Worm (Caenorhabditis elegans) whole organism, L4 larva: ENCODE results near the gene dsb-2.

ENCODE experiments used
- D1046.2 ChIP-seq: fragments of 200-800 bp; sonication (Bioruptor generic); IDR thresholded peaks from 2 replicates; pipeline ENCODE4 v1.3.6; 2022; ENCODE audit warnings: missing genetic modification characterization, missing compliant biosample characterization
- F26F4.8 ChIP-seq: fragments of 200-800 bp; sonication (Bioruptor generic); conservative IDR thresholded peaks from 2 replicates; pipeline ENCODE4 v1.3.6; 2022; ENCODE audit warnings: missing genetic modification characterization, missing compliant biosample characterization
- F44E2.7 ChIP-seq: fragments of 200-800 bp; sonication (Bioruptor generic); IDR thresholded peaks from 2 replicates; pipeline ENCODE4 v2.1.2; 2022; ENCODE audit warnings: missing genetic modification characterization, missing compliant biosample characterization
- Y105C5A.15 ChIP-seq: fragments of 200-800 bp; sonication (Bioruptor generic); IDR thresholded peaks from 2 replicates; pipeline ENCODE4 v1.3.6; 2022; ENCODE audit warnings: missing genetic modification characterization, missing compliant biosample characterization
- Y5F2A.4 ChIP-seq: fragments of 200-800 bp; sonication (Bioruptor generic); optimal IDR thresholded peaks from 2 replicates; lab custom pipeline; 2018; ENCODE audit warnings: mild to moderate bottlenecking, missing genetic modification characterization, missing compliant biosample characterization
- aha-1 ChIP-seq: fragments of 150-350 bp; peaks from one replicate; lab custom pipeline; 2014; ENCODE audit warnings: missing biosample characterization, missing genetic modification characterization
- ama-1 ChIP-seq: fragments of 150-350 bp; optimal IDR thresholded peaks from 2 replicates; lab custom pipeline; 2014; ENCODE audit warnings: inconsistent platforms, mixed read lengths
- arid-1 ChIP-seq: fragments of 200-800 bp; sonication (Bioruptor generic); conservative IDR thresholded peaks from 2 replicates; pipeline ENCODE4 v1.3.6; 2022; ENCODE audit warnings: missing genetic modification reagents, missing genetic modification characterization, missing compliant biosample characterization
- attf-4 ChIP-seq: sonication (generic microtip); optimal IDR thresholded peaks from 3 replicates; lab custom pipeline; 2017; ENCODE audit warnings: missing biosample characterization, missing genetic modification characterization
- ceh-28 ChIP-seq: fragments of 150-350 bp; optimal IDR thresholded peaks from 2 replicates; lab custom pipeline; 2014; ENCODE audit warnings: missing biosample characterization, missing genetic modification reagents, missing genetic modification characterization
- ceh-44 ChIP-seq: fragments of 200-800 bp; sonication (Bioruptor generic); IDR thresholded peaks from 2 replicates; pipeline ENCODE4 v1.3.6; 2022; ENCODE audit warnings: missing genetic modification reagents, missing genetic modification characterization, missing compliant biosample characterization
- ceh-62 ChIP-seq: sonication (generic microtip); optimal IDR thresholded peaks from 2 replicates; lab custom pipeline; 2017; ENCODE audit warnings: missing biosample characterization, missing genetic modification characterization
- ces-1 ChIP-seq: fragments of 150-350 bp; sonication (generic microtip); optimal IDR thresholded peaks from 4 replicates; lab custom pipeline; 2014; ENCODE audit warnings: missing biosample characterization, missing genetic modification reagents, missing genetic modification characterization
- daf-16 ChIP-seq, 3 experiments: sonication (generic microtip); optimal IDR thresholded peaks; 2 replicates each; lab custom pipeline; 2016 to 2017; ENCODE audit warnings: missing genetic modification characterization in 3 of 3, missing genetic modification reagents in 3 of 3, mild to moderate bottlenecking in 2 of 3, missing compliant biosample characterization in 2 of 3, missing biosample characterization in 1 of 3, moderate library complexity in 1 of 3
- daf-8 ChIP-seq: fragments of 200-800 bp; sonication (Bioruptor generic); IDR thresholded peaks from 2 replicates; pipeline ENCODE4 v1.3.6; 2022; ENCODE audit warnings: missing genetic modification characterization, missing compliant biosample characterization
- dmd-6 ChIP-seq: fragments of 200-800 bp; sonication (Bioruptor generic); IDR thresholded peaks from 2 replicates; pipeline ENCODE4 v1.3.6; 2022; ENCODE audit warnings: missing genetic modification reagents, missing genetic modification characterization, missing compliant biosample characterization
- dpl-1 ChIP-seq: fragments of 150-350 bp; optimal IDR thresholded peaks from 2 replicates; lab custom pipeline; 2014; ENCODE audit warnings: missing biosample characterization, missing genetic modification reagents, missing genetic modification characterization
- duxl-1 ChIP-seq: sonication (generic microtip); optimal IDR thresholded peaks from 2 replicates; lab custom pipeline; 2016; ENCODE audit warnings: mild to moderate bottlenecking, missing genetic modification characterization, moderate library complexity, missing compliant biosample characterization; ENCODE audit not compliant: poor library complexity
- dve-1 ChIP-seq: sonication (generic microtip); optimal IDR thresholded peaks from 2 replicates; lab custom pipeline; 2017; ENCODE audit warnings: antibody characterized with exemption, mild to moderate bottlenecking, missing genetic modification characterization, missing compliant biosample characterization; ENCODE audit not compliant: insufficient read depth
- egl-43 ChIP-seq: fragments of 200-800 bp; sonication (Bioruptor generic); IDR thresholded peaks from 2 replicates; pipeline ENCODE4 v1.3.6; 2022; ENCODE audit warnings: missing genetic modification reagents, missing genetic modification characterization, missing compliant biosample characterization
- fkh-10 ChIP-seq: fragments of 150-350 bp; optimal IDR thresholded peaks from 2 replicates; lab custom pipeline; 2014; ENCODE audit warnings: missing biosample characterization, missing genetic modification reagents, missing genetic modification characterization
- hif-1 ChIP-seq, 2 experiments: sonication (generic microtip); optimal IDR thresholded peaks; 2 replicates each; lab custom pipeline; 2016 to 2017; ENCODE audit warnings: missing compliant biosample characterization in 2 of 2, missing genetic modification characterization in 2 of 2, missing genetic modification reagents in 2 of 2, missing genotype in 2 of 2, mild to moderate bottlenecking in 1 of 2
- hlh-30 ChIP-seq: sonication (generic microtip); optimal IDR thresholded peaks from 2 replicates; lab custom pipeline; 2017; ENCODE audit warnings: antibody characterized with exemption, mild to moderate bottlenecking, missing genetic modification characterization, missing compliant biosample characterization; ENCODE audit not compliant: insufficient read depth
- hmg-1.1 ChIP-seq: fragments of 200-800 bp; sonication (Bioruptor generic); IDR thresholded peaks from 2 replicates; pipeline ENCODE4 v1.3.6; 2022; ENCODE audit warnings: missing genetic modification reagents, missing genetic modification characterization, missing compliant biosample characterization
- lin-15B ChIP-seq: fragments of 150-350 bp; sonication (generic microtip); optimal IDR thresholded peaks from 3 replicates; lab custom pipeline; 2014; ENCODE audit warnings: missing biosample characterization, missing genetic modification characterization
- lin-38 ChIP-seq: fragments of 200-800 bp; sonication (Bioruptor generic); IDR thresholded peaks from 2 replicates; pipeline ENCODE4 v1.3.6; 2022; ENCODE audit warnings: missing genetic modification reagents, missing genetic modification characterization, missing compliant biosample characterization
- lin-39 ChIP-seq: fragments of 150-350 bp; optimal IDR thresholded peaks from 2 replicates; lab custom pipeline; 2014; ENCODE audit warnings: missing biosample characterization, missing genetic modification reagents, missing genetic modification characterization
- lir-3 ChIP-seq: sonication (generic microtip); optimal IDR thresholded peaks from 2 replicates; lab custom pipeline; 2016; ENCODE audit warnings: mild to moderate bottlenecking, missing genetic modification characterization, missing compliant biosample characterization
- lsy-2 ChIP-seq, 2 experiments: fragments of 150-350 bp in 1 of 2; sonication (generic microtip) in 1 of 2; optimal IDR thresholded peaks; 2 replicates each; lab custom pipeline; 2014 to 2017; ENCODE audit warnings: missing biosample characterization in 2 of 2, missing genetic modification characterization in 2 of 2
- mdl-1 ChIP-seq, 2 experiments: fragments of 150-350 bp in 1 of 2; sonication (generic microtip) in 1 of 2; optimal IDR thresholded peaks; 2 replicates each; lab custom pipeline; 2014 to 2017; ENCODE audit warnings: missing biosample characterization in 2 of 2, missing genetic modification characterization in 2 of 2
- mdt-29 ChIP-seq: fragments of 200-800 bp; sonication (Bioruptor generic); IDR thresholded peaks from 2 replicates; pipeline ENCODE4 v1.3.6; 2022; ENCODE audit warnings: missing genetic modification reagents, missing genetic modification characterization, missing compliant biosample characterization
- mep-1 ChIP-seq: fragments of 150-350 bp; sonication (generic microtip); optimal IDR thresholded peaks from 3 replicates; lab custom pipeline; 2014; ENCODE audit warnings: missing biosample characterization, missing genetic modification characterization
- mxl-3 ChIP-seq: fragments of 200-800 bp; sonication (Bioruptor generic); optimal IDR thresholded peaks from 2 replicates; lab custom pipeline; 2018; ENCODE audit warnings: mild to moderate bottlenecking, missing genetic modification characterization, missing compliant biosample characterization
- nhr-10 ChIP-seq: fragments of 150-350 bp; optimal IDR thresholded peaks from 2 replicates; lab custom pipeline; 2014; ENCODE audit warnings: missing biosample characterization, missing genetic modification characterization
- nhr-111 ChIP-seq: fragments of 200-800 bp; sonication (Bioruptor generic); optimal IDR thresholded peaks from 2 replicates; lab custom pipeline; 2018; ENCODE audit warnings: mild to moderate bottlenecking, missing genetic modification characterization, missing compliant biosample characterization
- nhr-28 ChIP-seq: fragments of 150-350 bp; optimal IDR thresholded peaks from 2 replicates; lab custom pipeline; 2014; ENCODE audit warnings: missing biosample characterization, missing genetic modification characterization
- nhr-6 ChIP-seq: fragments of 150-350 bp; optimal IDR thresholded peaks from 2 replicates; lab custom pipeline; 2014; ENCODE audit warnings: missing biosample characterization, missing genetic modification characterization
- nhr-76 ChIP-seq: fragments of 150-350 bp; optimal IDR thresholded peaks from 2 replicates; lab custom pipeline; 2014; ENCODE audit warnings: missing biosample characterization, missing genetic modification characterization
- nhr-77 ChIP-seq: fragments of 150-350 bp; optimal IDR thresholded peaks from 2 replicates; lab custom pipeline; 2014; ENCODE audit warnings: missing biosample characterization, missing genetic modification characterization
- php-3 ChIP-seq: fragments of 200-800 bp; sonication (Bioruptor generic); IDR thresholded peaks from 2 replicates; pipeline ENCODE4 v1.3.6; 2022; ENCODE audit warnings: missing genetic modification reagents, missing genetic modification characterization, missing compliant biosample characterization
- saeg-2 ChIP-seq: fragments of 200-800 bp; sonication (Bioruptor generic); IDR thresholded peaks from 2 replicates; pipeline ENCODE4 v1.3.6; 2022; ENCODE audit warnings: missing genetic modification reagents, missing genetic modification characterization, missing compliant biosample characterization
- sdz-12 ChIP-seq: fragments of 200-800 bp; sonication (Bioruptor generic); optimal IDR thresholded peaks from 2 replicates; lab custom pipeline; 2018; ENCODE audit warnings: mild to moderate bottlenecking, missing genetic modification characterization, missing compliant biosample characterization
- set-16 ChIP-seq: fragments of 200-800 bp; sonication (Bioruptor generic); IDR thresholded peaks from 2 replicates; pipeline ENCODE4 v1.3.6; 2022; ENCODE audit warnings: missing genetic modification reagents, missing genetic modification characterization, missing compliant biosample characterization
- snpc-4 ChIP-seq: fragments of 150-350 bp; optimal IDR thresholded peaks from 2 replicates; lab custom pipeline; 2014; ENCODE audit warnings: missing biosample characterization, missing genetic modification characterization
- unc-130 ChIP-seq: sonication (generic microtip); optimal IDR thresholded peaks from 2 replicates; lab custom pipeline; 2016; ENCODE audit warnings: missing genetic modification reagents, missing genetic modification characterization, missing compliant biosample characterization
- unc-62 ChIP-seq, 3 experiments: fragments of 150-350 bp in 1 of 3; sonication (generic microtip); optimal IDR thresholded peaks in 2 of 3; peaks in 1 of 3; 1 replicate in 1 of 3; 2 replicates in 2 of 3; lab custom pipeline; 2014 to 2017; ENCODE audit warnings: missing biosample characterization in 3 of 3, missing genetic modification characterization in 3 of 3, missing genetic modification reagents in 3 of 3, missing genotype in 1 of 3
- vab-7 ChIP-seq: fragments of 200-800 bp; sonication (Bioruptor generic); IDR thresholded peaks from 2 replicates; pipeline ENCODE4 v1.3.6; 2022; ENCODE audit warnings: missing genetic modification reagents, missing genetic modification characterization, missing compliant biosample characterization
- zag-1 ChIP-seq: fragments of 150-350 bp; optimal IDR thresholded peaks from 2 replicates; lab custom pipeline; 2014; ENCODE audit warnings: missing biosample characterization, missing genetic modification characterization
- zip-11 ChIP-seq: fragments of 200-800 bp; sonication (Bioruptor generic); IDR thresholded peaks from 2 replicates; pipeline ENCODE4 v1.3.6; 2022; ENCODE audit warnings: missing genetic modification characterization, missing compliant biosample characterization
- zip-2 ChIP-seq: fragments of 150-350 bp; optimal IDR thresholded peaks from 2 replicates; lab custom pipeline; 2014; ENCODE audit warnings: missing biosample characterization, missing genetic modification characterization

dsb-2 gene

DNA sequence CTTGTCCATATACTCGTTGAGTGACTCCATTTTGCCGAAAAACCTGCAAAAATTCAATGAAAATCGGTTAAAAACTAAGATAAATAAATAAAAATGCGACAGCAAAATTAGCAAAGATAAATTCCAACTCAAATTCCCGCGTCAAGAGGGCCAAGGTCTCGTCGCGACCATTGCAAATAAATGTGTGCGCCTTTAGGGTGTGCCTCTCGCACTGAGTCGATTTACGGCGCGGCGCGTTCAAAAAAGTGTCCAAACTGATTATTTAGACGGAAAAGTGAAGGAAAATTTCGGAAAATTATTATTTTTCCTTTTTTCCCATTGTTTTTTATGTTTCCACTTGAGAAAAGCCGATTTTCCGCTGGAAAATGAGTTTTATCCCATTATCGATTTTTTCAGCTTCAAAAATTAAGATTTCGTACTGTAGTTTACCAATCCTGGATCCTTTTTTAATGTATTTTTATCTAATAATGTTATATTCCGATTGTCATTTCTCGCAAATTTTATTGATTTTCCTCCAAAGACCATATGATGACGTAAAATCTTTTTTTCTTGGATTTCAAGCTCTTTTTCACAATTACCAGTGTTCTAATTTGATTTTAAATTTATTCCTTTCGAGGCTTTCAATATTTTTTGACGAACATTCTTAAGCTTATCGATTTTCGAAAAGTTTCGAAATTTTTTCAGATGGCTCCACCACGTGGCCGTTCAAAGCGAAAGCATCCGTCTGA, 20.7 kb upstream of the dsb-2 start, which contains the start of the genes kbp-3 and nurf-1 (continued):
- TF ChIP-seq arid-1 (GFP tag; lab: Robert Waterston, UW), result no peak
- TF ChIP-seq nhr-10 (tag; lab: Kevin White, UChicago), result no peak
- TF ChIP-seq D1046.2 (GFP tag; lab: Robert Waterston, UW), result no peak
- peak in 1 of 2 experiments; percentile 32 for TF ChIP-seq mdl-1 (tag; optimal IDR thresholded peaks at IDR 0.05; lab: Kevin White, UChicago)
- peak; percentile 72 for TF ChIP-seq nhr-6 (tag; lab: Kevin White, UChicago)
- TF ChIP-seq egl-43 (GFP tag; lab: Robert Waterston, UW), result no peak
- no peak for TF ChIP-seq nhr-111 (GFP tag; lab: Kevin White, UChicago)
- no peak for TF ChIP-seq sdz-12 (GFP tag; lab: Kevin White, UChicago)
- TF ChIP-seq set-16 (GFP tag; lab: Robert Waterston, UW), result no peak
- TF ChIP-seq duxl-1 (tag; lab: Kevin White, UChicago), result no peak
- TF ChIP-seq ama-1 (lab: Kevin White, UChicago), result no peak
- TF ChIP-seq lin-15B (tag; lab: Kevin White, UChicago), result no peak
- no peak for TF ChIP-seq F26F4.8 (GFP tag; lab: Robert Waterston, UW)
- TF ChIP-seq ceh-62, result no peak
- TF ChIP-seq daf-8 (GFP tag; lab: Robert Waterston, UW), result no peak
- TF ChIP-seq lsy-2 (tag; optimal IDR thresholded peaks at IDR 0.05; lab: Kevin White, UChicago), result peak in 1 of 2 experiments; percentile 76
- no peak for TF ChIP-seq lir-3 (tag; lab: Kevin White, UChicago)
- TF ChIP-seq nhr-77 (tag; lab: Kevin White, UChicago), result peak; percentile 45
- no peak for TF ChIP-seq F44E2.7 (GFP tag; lab: Robert Waterston, UW)
- TF ChIP-seq unc-62 (GFP tag; optimal IDR thresholded peaks at IDR 0.05 in 1 of 2; lab: Kevin White, UChicago), result peak in 1 of 2 experiments; percentile 2
- no peak for TF ChIP-seq unc-62 (tag; optimal IDR thresholded peaks at IDR 0.05; lab: Kevin White, UChicago)
- TF ChIP-seq attf-4 (tag; lab: Kevin White, UChicago), result no peak
- no peak for TF ChIP-seq zip-2 (tag; lab: Kevin White, UChicago)
- no peak for TF ChIP-seq Y5F2A.4 (GFP tag; lab: Kevin White, UChicago)
- TF ChIP-seq dve-1 (tag; lab: Kevin White, UChicago), result peak; percentile 29
- no peak for TF ChIP-seq ces-1 (GFP tag; lab: Kevin White, UChicago)
- TF ChIP-seq saeg-2 (GFP tag; lab: Robert Waterston, UW), result no peak
- no peak for TF ChIP-seq nhr-76 (tag; lab: Kevin White, UChicago)
- no peak for TF ChIP-seq mxl-3 (GFP tag; lab: Kevin White, UChicago)
- TF ChIP-seq nhr-28 (tag; lab: Kevin White, UChicago), result no peak
- TF ChIP-seq zip-11, result no peak
- no peak for TF ChIP-seq lin-39
- TF ChIP-seq ceh-44 (GFP tag; lab: Robert Waterston, UW), result no peak
- no peak for TF ChIP-seq daf-16 (GFP tag; optimal IDR thresholded peaks at IDR 0.05; lab: Kevin White, UChicago)
- peak; percentile 31 for TF ChIP-seq daf-16 (tag; optimal IDR thresholded peaks at IDR 0.05; lab: Kevin White, UChicago)
- TF ChIP-seq dmd-6, result no peak; the same call in 1 of the 2 replicates
- peak; percentile 59 for TF ChIP-seq mep-1 (tag; lab: Kevin White, UChicago)
- no peak for TF ChIP-seq ceh-28 (tag; lab: Kevin White, UChicago)
- TF ChIP-seq unc-130 (GFP tag; lab: Kevin White, UChicago), result no peak
- peak; percentile 94 for TF ChIP-seq aha-1 (tag; lab: Kevin White, UChicago)
- peak; percentile 88 for TF ChIP-seq dpl-1 (GFP tag; lab: Kevin White, UChicago)
- peak; percentile 72 for TF ChIP-seq lin-38 (GFP tag; lab: Robert Waterston, UW)
- TF ChIP-seq hlh-30 (tag; lab: Kevin White, UChicago), result peak; percentile 61
- TF ChIP-seq vab-7 (GFP tag; lab: Robert Waterston, UW), result no peak
- peak in 1 of 2 experiments; percentile 41 for TF ChIP-seq hif-1 (tag; optimal IDR thresholded peaks at IDR 0.05; lab: Kevin White, UChicago)
- TF ChIP-seq snpc-4 (tag; lab: Kevin White, UChicago), result no peak
- no peak for TF ChIP-seq mdt-29 (GFP tag; lab: Robert Waterston, UW)
- TF ChIP-seq fkh-10 (GFP tag; lab: Kevin White, UChicago), result peak; percentile 25
- TF ChIP-seq hmg-1.1 (GFP tag; lab: Robert Waterston, UW), result peak; percentile 44; the same call in 1 of the 2 replicates
- no peak for TF ChIP-seq zag-1 (tag; lab: Kevin White, UChicago)
- no peak for TF ChIP-seq Y105C5A.15
- no peak for TF ChIP-seq php-3 (GFP tag; lab: Robert Waterston, UW)
